Worm (Caenorhabditis elegans) whole organism, L2 larva: ENCODE results near the gene Y97E10AR.1.

Source experiments
- C34F6.9 ChIP-seq: fragments of 150-350 bp; optimal IDR thresholded peaks from 2 replicates; lab custom pipeline; 2014; ENCODE audit warnings: missing biosample characterization, missing genetic modification characterization
- F13H6.1 ChIP-seq: sonication (generic microtip); optimal IDR thresholded peaks from 2 replicates; lab custom pipeline; 2016; ENCODE audit warnings: missing genetic modification characterization, missing compliant biosample characterization
- R02D3.7 ChIP-seq: fragments of 150-350 bp; optimal IDR thresholded peaks from 2 replicates; lab custom pipeline; 2014; ENCODE audit warnings: missing biosample characterization, missing genetic modification characterization
- Y55F3AM.14 ChIP-seq: fragments of 200-800 bp; sonication (Bioruptor generic); optimal IDR thresholded peaks from 2 replicates; lab custom pipeline; 2018; ENCODE audit warnings: mild to moderate bottlenecking, missing genetic modification characterization, missing compliant biosample characterization
- ZK546.5 ChIP-seq: sonication (generic microtip); optimal IDR thresholded peaks from 2 replicates; lab custom pipeline; 2017; ENCODE audit warnings: missing biosample characterization, missing genetic modification characterization
- alr-1 ChIP-seq: fragments of 150-350 bp; optimal IDR thresholded peaks from 2 replicates; lab custom pipeline; 2014; ENCODE audit warnings: missing biosample characterization, missing genetic modification characterization
- aly-2 ChIP-seq: fragments of 150-350 bp; optimal IDR thresholded peaks from 2 replicates; lab custom pipeline; 2014; ENCODE audit warnings: missing biosample characterization, missing genetic modification characterization
- ama-1 ChIP-seq: fragments of 150-350 bp; optimal IDR thresholded peaks from 2 replicates; lab custom pipeline; 2018; ENCODE audit warnings: inconsistent platforms
- blmp-1 ChIP-seq: sonication (generic microtip); optimal IDR thresholded peaks from 2 replicates; lab custom pipeline; 2017; ENCODE audit warnings: missing genetic modification characterization, mild to moderate bottlenecking, missing compliant biosample characterization, antibody characterized with exemption, moderate library complexity; ENCODE audit not compliant: insufficient read depth
- ceh-16 ChIP-seq: fragments of 150-350 bp; optimal IDR thresholded peaks from 2 replicates; lab custom pipeline; 2014; ENCODE audit warnings: missing biosample characterization, missing genetic modification characterization
- ceh-82 ChIP-seq: fragments of 150-350 bp; optimal IDR thresholded peaks from 2 replicates; lab custom pipeline; 2014; ENCODE audit warnings: missing biosample characterization, missing genetic modification characterization
- crh-2 ChIP-seq: sonication (generic microtip); optimal IDR thresholded peaks from 2 replicates; lab custom pipeline; 2017; ENCODE audit warnings: missing biosample characterization, missing genetic modification characterization
- dmd-4 ChIP-seq: sonication (generic microtip); optimal IDR thresholded peaks from 2 replicates; lab custom pipeline; 2017; ENCODE audit warnings: missing biosample characterization, missing genetic modification characterization
- egl-27 ChIP-seq: sonication (generic microtip); optimal IDR thresholded peaks from 3 replicates; lab custom pipeline; 2017; ENCODE audit warnings: missing biosample characterization, missing genetic modification reagents, missing genetic modification characterization
- elt-1 ChIP-seq: fragments of 150-350 bp; optimal IDR thresholded peaks from 2 replicates; lab custom pipeline; 2014; ENCODE audit warnings: missing biosample characterization, missing genetic modification characterization
- elt-3 ChIP-seq: sonication (generic microtip); optimal IDR thresholded peaks from 2 replicates; lab custom pipeline; 2017; ENCODE audit warnings: missing biosample characterization, missing genetic modification characterization
- fos-1 ChIP-seq: fragments of 150-350 bp; optimal IDR thresholded peaks from 2 replicates; lab custom pipeline; 2014; ENCODE audit warnings: missing biosample characterization, missing genetic modification characterization
- gmeb-1 ChIP-seq: fragments of 150-350 bp; optimal IDR thresholded peaks from 2 replicates; lab custom pipeline; 2014; ENCODE audit warnings: missing biosample characterization, missing genetic modification characterization
- lin-11 ChIP-seq: fragments of 150-350 bp; sonication (generic microtip); optimal IDR thresholded peaks from 2 replicates; lab custom pipeline; 2014; ENCODE audit warnings: missing biosample characterization, missing genetic modification characterization, inconsistent platforms, mixed read lengths
- lin-13 ChIP-seq: fragments of 150-350 bp; optimal IDR thresholded peaks from 2 replicates; lab custom pipeline; 2014; ENCODE audit warnings: missing biosample characterization, missing genetic modification reagents, missing genetic modification characterization
- lin-39 ChIP-seq: fragments of 150-350 bp; optimal IDR thresholded peaks from 2 replicates; lab custom pipeline; 2014; ENCODE audit warnings: missing biosample characterization, missing genetic modification reagents, missing genetic modification characterization
- lsy-2 ChIP-seq, 2 experiments: fragments of 150-350 bp in 1 of 2; sonication (generic microtip) in 1 of 2; optimal IDR thresholded peaks; 2 replicates each; lab custom pipeline; 2014 to 2017; ENCODE audit warnings: missing biosample characterization in 2 of 2, missing genetic modification characterization in 2 of 2
- mab-5 ChIP-seq: fragments of 150-350 bp; optimal IDR thresholded peaks from 2 replicates; lab custom pipeline; 2014; ENCODE audit warnings: missing biosample characterization, missing genetic modification characterization
- mbf-1 ChIP-seq: sonication (generic microtip); optimal IDR thresholded peaks from 2 replicates; lab custom pipeline; 2017; ENCODE audit warnings: missing biosample characterization, missing genetic modification characterization
- mdl-1 ChIP-seq, 2 experiments: fragments of 150-350 bp in 1 of 2; sonication (generic microtip) in 1 of 2; optimal IDR thresholded peaks; 2 replicates each; lab custom pipeline; 2017; ENCODE audit warnings: missing biosample characterization in 2 of 2, missing genetic modification characterization in 2 of 2
- nhr-10 ChIP-seq: sonication (generic microtip); optimal IDR thresholded peaks from 2 replicates; lab custom pipeline; 2017; ENCODE audit warnings: missing biosample characterization, missing genetic modification characterization
- nhr-11 ChIP-seq: fragments of 150-350 bp; optimal IDR thresholded peaks from 2 replicates; lab custom pipeline; 2014; ENCODE audit warnings: missing biosample characterization, missing genetic modification characterization
- nhr-12 ChIP-seq: fragments of 150-350 bp; optimal IDR thresholded peaks from 2 replicates; lab custom pipeline; 2014; ENCODE audit warnings: missing biosample characterization, missing genetic modification characterization
- nhr-129 ChIP-seq: fragments of 150-350 bp; optimal IDR thresholded peaks from 2 replicates; lab custom pipeline; 2014; ENCODE audit warnings: missing biosample characterization, missing genetic modification characterization
- nhr-21 ChIP-seq: fragments of 150-350 bp; optimal IDR thresholded peaks from 2 replicates; lab custom pipeline; 2014; ENCODE audit warnings: missing biosample characterization, missing genetic modification characterization
- nhr-23 ChIP-seq: fragments of 150-350 bp; optimal IDR thresholded peaks from 2 replicates; lab custom pipeline; 2014; ENCODE audit warnings: missing biosample characterization, missing genetic modification reagents, missing genetic modification characterization
- nhr-237 ChIP-seq: fragments of 150-350 bp; optimal IDR thresholded peaks from 2 replicates; lab custom pipeline; 2014; ENCODE audit warnings: missing biosample characterization, missing genetic modification characterization
- nhr-25 ChIP-seq: fragments of 150-350 bp; sonication (generic microtip); optimal IDR thresholded peaks from 3 replicates; lab custom pipeline; 2014; ENCODE audit warnings: missing biosample characterization, missing genetic modification characterization
- nhr-6 ChIP-seq: fragments of 150-350 bp; optimal IDR thresholded peaks from 2 replicates; lab custom pipeline; 2014; ENCODE audit warnings: missing biosample characterization, missing genetic modification characterization
- nhr-77 ChIP-seq: fragments of 150-350 bp; optimal IDR thresholded peaks from 2 replicates; lab custom pipeline; 2014; ENCODE audit warnings: missing biosample characterization, missing genetic modification characterization
- peb-1 ChIP-seq: fragments of 150-350 bp; optimal IDR thresholded peaks from 2 replicates; lab custom pipeline; 2014; ENCODE audit warnings: missing biosample characterization, missing genetic modification characterization
- sem-4 ChIP-seq: fragments of 150-350 bp; optimal IDR thresholded peaks from 2 replicates; lab custom pipeline; 2014; ENCODE audit warnings: missing biosample characterization, missing genetic modification reagents, missing genetic modification characterization
- skn-1 ChIP-seq: sonication (generic microtip); optimal IDR thresholded peaks from 2 replicates; lab custom pipeline; 2017; ENCODE audit warnings: missing biosample characterization, missing genetic modification characterization
- sma-3 ChIP-seq: sonication (generic microtip); optimal IDR thresholded peaks from 2 replicates; lab custom pipeline; 2016; ENCODE audit warnings: missing genetic modification reagents, missing genetic modification characterization, missing compliant biosample characterization
- sma-9 ChIP-seq, 2 experiments: fragments of 150-350 bp in 1 of 2; sonication (generic microtip) in 1 of 2; optimal IDR thresholded peaks; 2 replicates each; lab custom pipeline; 2014 to 2016; ENCODE audit warnings: missing genetic modification characterization in 2 of 2, mild to moderate bottlenecking in 1 of 2, missing biosample characterization in 1 of 2, missing compliant biosample characterization in 1 of 2, missing genetic modification reagents in 1 of 2, moderate library complexity in 1 of 2
- snpc-4 ChIP-seq: fragments of 150-350 bp; optimal IDR thresholded peaks from 2 replicates; lab custom pipeline; 2014; ENCODE audit warnings: missing biosample characterization, missing genetic modification characterization
- unc-39 ChIP-seq: fragments of 150-350 bp; optimal IDR thresholded peaks from 2 replicates; lab custom pipeline; 2014; ENCODE audit warnings: missing biosample characterization, missing genetic modification characterization
- unc-55 ChIP-seq: fragments of 150-350 bp; sonication (generic microtip); optimal IDR thresholded peaks from 3 replicates; lab custom pipeline; 2014; ENCODE audit warnings: missing biosample characterization, missing genetic modification reagents, missing genetic modification characterization
- unc-62 ChIP-seq: fragments of 150-350 bp; optimal IDR thresholded peaks from 2 replicates; lab custom pipeline; 2014; ENCODE audit warnings: missing biosample characterization, missing genetic modification reagents, missing genetic modification characterization
- zag-1 ChIP-seq: fragments of 150-350 bp; optimal IDR thresholded peaks from 2 replicates; lab custom pipeline; 2014; ENCODE audit warnings: missing biosample characterization, missing genetic modification characterization
- ztf-1 ChIP-seq: fragments of 200-800 bp; sonication (Bioruptor generic); conservative IDR thresholded peaks from 2 replicates; pipeline ENCODE4 v1.3.6; 2022; ENCODE audit warnings: missing genetic modification characterization, missing compliant biosample characterization
- ztf-11 ChIP-seq: sonication (generic microtip); optimal IDR thresholded peaks from 2 replicates; lab custom pipeline; 2017; ENCODE audit warnings: missing biosample characterization, missing genetic modification characterization
- ztf-4 ChIP-seq: fragments of 150-350 bp; optimal IDR thresholded peaks from 2 replicates; lab custom pipeline; 2014; ENCODE audit warnings: missing biosample characterization, missing genetic modification characterization

Gene Y97E10AR.1

ce11 chrV:7978798-7979197 is 22.5 kb upstream of the Y97E10AR.1 start (continued):
- no peak for TF ChIP-seq unc-39 (tag; lab: Kevin White, UChicago)
- peak; percentile 67 for TF ChIP-seq fos-1
- peak; percentile 33 for TF ChIP-seq F13H6.1 (tag; lab: Kevin White, UChicago)
- peak; percentile 36 for TF ChIP-seq peb-1 (tag; lab: Kevin White, UChicago)
- TF ChIP-seq sma-3 (GFP tag; lab: Kevin White, UChicago) = peak; percentile 9
- TF ChIP-seq egl-27 (tag; lab: Kevin White, UChicago) = no peak
- TF ChIP-seq snpc-4 (tag; lab: Kevin White, UChicago) = no peak
- TF ChIP-seq lin-13 (GFP tag; lab: Kevin White, UChicago) = no peak
- TF ChIP-seq R02D3.7 (tag; lab: Kevin White, UChicago) = no peak
- no peak for TF ChIP-seq nhr-10 (tag; lab: Kevin White, UChicago)
- no peak for TF ChIP-seq nhr-23 (tag; lab: Kevin White, UChicago)
- no peak for TF ChIP-seq ceh-16 (tag; lab: Kevin White, UChicago)
- TF ChIP-seq mbf-1 = no peak
- no peak for TF ChIP-seq nhr-237 (tag; lab: Kevin White, UChicago)
- TF ChIP-seq nhr-6 (tag; lab: Kevin White, UChicago) = no peak
- no peak for TF ChIP-seq ztf-4
- no peak for TF ChIP-seq mab-5 (tag; lab: Kevin White, UChicago)
- TF ChIP-seq dmd-4 = no peak
- peak; percentile 5 to 46 for TF ChIP-seq lsy-2 (tag; optimal IDR thresholded peaks at IDR 0.05; lab: Kevin White, UChicago)
- TF ChIP-seq unc-55 (GFP tag; lab: Kevin White, UChicago) = no peak

- no peak for TF ChIP-seq ztf-11 (tag; lab: Kevin White, UChicago)
- no peak for TF ChIP-seq sem-4 (tag; lab: Kevin White, UChicago)
- no peak for TF ChIP-seq nhr-77 (tag; lab: Kevin White, UChicago)
- TF ChIP-seq nhr-11 (tag; lab: Kevin White, UChicago) = no peak
- TF ChIP-seq lin-39 (tag; lab: Kevin White, UChicago) = no peak
- no peak for TF ChIP-seq sma-3 (GFP tag; lab: Kevin White, UChicago)
- no peak for TF ChIP-seq nhr-21 (tag; lab: Kevin White, UChicago)
- TF ChIP-seq egl-27 (tag; lab: Kevin White, UChicago) = peak; percentile 32
- TF ChIP-seq crh-2 (tag; lab: Kevin White, UChicago) = peak; percentile 11
- no peak for TF ChIP-seq skn-1
- TF ChIP-seq R02D3.7 (tag; lab: Kevin White, UChicago) = no peak
- peak; percentile 62 for TF ChIP-seq C34F6.9
- no peak for TF ChIP-seq nhr-6 (tag; lab: Kevin White, UChicago)
- TF ChIP-seq Y55F3AM.14 = peak; percentile 11
- TF ChIP-seq fos-1 = no peak
- TF ChIP-seq nhr-25 = no peak
- no peak for TF ChIP-seq ZK546.5 (tag; lab: Kevin White, UChicago)
- no peak for TF ChIP-seq unc-62 (GFP tag; lab: Kevin White, UChicago)
- no peak for TF ChIP-seq blmp-1
- no peak for TF ChIP-seq nhr-10 (tag; lab: Kevin White, UChicago)
- TF ChIP-seq lsy-2 (tag; optimal IDR thresholded peaks at IDR 0.05; lab: Kevin White, UChicago) = peak in 1 of 2 experiments; percentile 56
- TF ChIP-seq unc-55 (GFP tag; lab: Kevin White, UChicago) = peak; percentile 83
- TF ChIP-seq mdl-1 (tag; optimal IDR thresholded peaks at IDR 0.05; lab: Kevin White, UChicago) = peak in 1 of 2 experiments; percentile 67
- peak; percentile 19 for TF ChIP-seq sma-9 (GFP tag; optimal IDR thresholded peaks at IDR 0.05; lab: Kevin White, UChicago)
- no peak for TF ChIP-seq sma-9 (tag; optimal IDR thresholded peaks at IDR 0.05; lab: Kevin White, UChicago)
- no peak for TF ChIP-seq nhr-12
- TF ChIP-seq lin-11 (tag; lab: Kevin White, UChicago) = no peak
- TF ChIP-seq nhr-23 (tag; lab: Kevin White, UChicago) = no peak
- TF ChIP-seq unc-39 (tag; lab: Kevin White, UChicago) = no peak
- TF ChIP-seq peb-1 (tag; lab: Kevin White, UChicago) = no peak
- TF ChIP-seq ama-1 (lab: Kevin White, UChicago) = no peak
- no peak for TF ChIP-seq elt-1 (tag; lab: Kevin White, UChicago)
- no peak for TF ChIP-seq mab-5 (tag; lab: Kevin White, UChicago)
- TF ChIP-seq nhr-129 (tag; lab: Kevin White, UChicago) = peak; percentile 28
- peak; percentile 26 for TF ChIP-seq snpc-4 (tag; lab: Kevin White, UChicago)
- TF ChIP-seq aly-2 = no peak
- no peak for TF ChIP-seq ceh-16 (tag; lab: Kevin White, UChicago)
- TF ChIP-seq mbf-1 = no peak
- no peak for TF ChIP-seq dmd-4
- no peak for TF ChIP-seq gmeb-1 (tag; lab: Kevin White, UChicago)
- no peak for TF ChIP-seq ztf-1 (GFP tag; lab: Robert Waterston, UW)
- no peak for TF ChIP-seq elt-3
- no peak for TF ChIP-seq ztf-4
- peak; percentile 61 for TF ChIP-seq zag-1 (tag; lab: Kevin White, UChicago)
- TF ChIP-seq nhr-237 (tag; lab: Kevin White, UChicago) = no peak
- no peak for TF ChIP-seq alr-1 (tag; lab: Kevin White, UChicago)
- TF ChIP-seq F13H6.1 (tag; lab: Kevin White, UChicago) = peak; percentile 14
- no peak for TF ChIP-seq lin-13 (GFP tag; lab: Kevin White, UChicago)
- no peak for TF ChIP-seq ceh-82 (tag; lab: Kevin White, UChicago)
- TF ChIP-seq, all 48 proteins: peak for 12
These were observed 20.8 kb upstream of the Y97E10AR.1 start for ce11 chrV:7980370-7980987.
